5 fruit fly cellular contexts compared by ENCODE assay signal in genomic region chr3L:1569162-1569965, dm6.
TF ChIP-seq lines count a peak whose summit lies in the region.

Gene Tmep, plus strand, starts transcription at chr3L:1569181.

- no peak for TF ChIP-seq CTCF in whole organism, embryonic (GFP tag; optimal IDR thresholded peaks at IDR 0.05; lab: Kevin White, UChicago)

TF ChIP-seq in whole organism, adult, 20 proteins besides CTCF, POLR2A, EP300 and RAD21:
- TF ChIP-seq CG5204 (GFP tag; optimal IDR thresholded peaks at IDR 0.05; lab: Kevin White, UChicago) (no peak), cic (GFP tag; optimal IDR thresholded peaks at IDR 0.05; lab: Kevin White, UChicago) (peak; percentile 63), Hr96 (GFP tag; optimal IDR thresholded peaks at IDR 0.05; lab: Kevin White, UChicago) (no peak), CG12768 (GFP tag; optimal IDR thresholded peaks at IDR 0.05; lab: Kevin White, UChicago) (no peak), Mnt (GFP tag; optimal IDR thresholded peaks at IDR 0.05; lab: Kevin White, UChicago) (peak; percentile 5), cnc (optimal IDR thresholded peaks at IDR 0.05; lab: Kevin White, UChicago) (no peak), Crg-1 (GFP tag; optimal IDR thresholded peaks at IDR 0.05; lab: Kevin White, UChicago) (no peak), CG7101 (tag; optimal IDR thresholded peaks at IDR 0.05; lab: Kevin White, UChicago) (no peak), CG14711 (tag; optimal IDR thresholded peaks at IDR 0.05; lab: Kevin White, UChicago) (no peak), toe (GFP tag; optimal IDR thresholded peaks at IDR 0.05; lab: Kevin White, UChicago) (no peak), kay (GFP tag; lab: Kevin White, UChicago; ENCODE audit: borderline replicate concordance) (no peak), tj (GFP tag; optimal IDR thresholded peaks at IDR 0.05; lab: Kevin White, UChicago) (peak; percentile 61)
TF ChIP-seq in whole organism, adult: peak in this region for 3.

TF ChIP-seq in whole organism, embryonic, 481 proteins besides CTCF, POLR2A, EP300 and RAD21 (continues in another document):
- no peak for TF ChIP-seq ac (GFP tag; optimal IDR thresholded peaks at IDR 0.05; lab: Kevin White, UChicago)
- no peak for TF ChIP-seq dmrt11E (tag; optimal IDR thresholded peaks at IDR 0.05; lab: Kevin White, UChicago)
- no peak for TF ChIP-seq Oaz (GFP tag; IDR thresholded peaks at IDR 0.05; lab: Robert Waterston, UW)
- no peak for TF ChIP-seq CG9876 (GFP tag; optimal IDR thresholded peaks at IDR 0.05; lab: Kevin White, UChicago)
- TF ChIP-seq CG16863 (GFP tag; optimal IDR thresholded peaks at IDR 0.05; lab: Kevin White, UChicago) = no peak
- TF ChIP-seq Jarid2 (GFP tag; optimal IDR thresholded peaks at IDR 0.05; lab: Kevin White, UChicago) = peak; percentile 48
- TF ChIP-seq stc (GFP tag; IDR thresholded peaks at IDR 0.05; lab: Robert Waterston, UW) = no peak
- no peak for TF ChIP-seq sisA (GFP tag; IDR thresholded peaks at IDR 0.05; lab: Robert Waterston, UW)
- TF ChIP-seq B-H2 (GFP tag; optimal IDR thresholded peaks at IDR 0.05; lab: Kevin White, UChicago) = no peak
- no peak for TF ChIP-seq CG10366 (GFP tag; IDR thresholded peaks at IDR 0.05; lab: Robert Waterston, UW)
- TF ChIP-seq CG8281 (tag; optimal IDR thresholded peaks at IDR 0.05; lab: Kevin White, UChicago) = no peak
- TF ChIP-seq CG15011 (GFP tag; optimal IDR thresholded peaks at IDR 0.05; lab: Kevin White, UChicago) = no peak
- no peak for TF ChIP-seq CG1832 (GFP tag; optimal IDR thresholded peaks at IDR 0.05; lab: Kevin White, UChicago)
- TF ChIP-seq disco-r (GFP tag; optimal IDR thresholded peaks at IDR 0.05; lab: Kevin White, UChicago) = no peak
- no peak for TF ChIP-seq Sox100B (GFP tag; optimal IDR thresholded peaks at IDR 0.05; lab: Kevin White, UChicago)
- TF ChIP-seq dmrt99B (tag; optimal IDR thresholded peaks at IDR 0.05; lab: Kevin White, UChicago) = no peak
- TF ChIP-seq CG11723 (GFP tag; optimal IDR thresholded peaks at IDR 0.05; lab: Kevin White, UChicago) = no peak
- peak; percentile 74 for TF ChIP-seq MESR4 (GFP tag; optimal IDR thresholded peaks at IDR 0.05; lab: Kevin White, UChicago)
- no peak for TF ChIP-seq CG11696 (GFP tag; IDR thresholded peaks at IDR 0.05; lab: Robert Waterston, UW)
- peak; percentile 45 for TF ChIP-seq CG7271 (tag; optimal IDR thresholded peaks at IDR 0.05; lab: Kevin White, UChicago)
- TF ChIP-seq en (GFP tag; optimal IDR thresholded peaks at IDR 0.05; lab: Kevin White, UChicago) = no peak

TF ChIP-seq in whole organism, prepupa, 60 proteins besides CTCF, POLR2A, EP300 and RAD21 (continues in another document):
- TF ChIP-seq CG3032 (tag; optimal IDR thresholded peaks at IDR 0.05; lab: Kevin White, UChicago) = no peak
- TF ChIP-seq eg (GFP tag; IDR thresholded peaks at IDR 0.05; lab: Robert Waterston, UW) = peak; percentile 2; the same call in 1 of the 3 replicates
- peak; percentile 57 for TF ChIP-seq Eip78C (GFP tag; lab: Kevin White, UChicago)
- TF ChIP-seq Ets96B (tag; optimal IDR thresholded peaks at IDR 0.05; lab: Kevin White, UChicago) = no peak
- TF ChIP-seq pdm3 (GFP tag; optimal IDR thresholded peaks at IDR 0.05; lab: Kevin White, UChicago) = no peak
- TF ChIP-seq spab (GFP tag; optimal IDR thresholded peaks at IDR 0.05; lab: Kevin White, UChicago) = no peak
- no peak for TF ChIP-seq Hr39 (GFP tag; optimal IDR thresholded peaks at IDR 0.05; lab: Kevin White, UChicago)
- TF ChIP-seq vri (GFP tag; optimal IDR thresholded peaks at IDR 0.05; lab: Kevin White, UChicago) = peak; percentile 66
- no peak for TF ChIP-seq net (GFP tag; optimal IDR thresholded peaks at IDR 0.05; lab: Kevin White, UChicago)
- no peak for TF ChIP-seq Smox (GFP tag; optimal IDR thresholded peaks at IDR 0.05; lab: Kevin White, UChicago)
- no peak for TF ChIP-seq Hr4 (GFP tag; optimal IDR thresholded peaks at IDR 0.05; lab: Kevin White, UChicago)
- no peak for TF ChIP-seq achi (GFP tag; optimal IDR thresholded peaks at IDR 0.05; lab: Kevin White, UChicago)
- TF ChIP-seq CG3919 (GFP tag; optimal IDR thresholded peaks at IDR 0.05; lab: Kevin White, UChicago) = peak; percentile 15
- TF ChIP-seq CG8632 (GFP tag; optimal IDR thresholded peaks at IDR 0.05; lab: Kevin White, UChicago) = peak; percentile 15
- TF ChIP-seq Eip93F (GFP tag; optimal IDR thresholded peaks at IDR 0.05; lab: Kevin White, UChicago) = peak; percentile 10
- TF ChIP-seq dac (GFP tag; optimal IDR thresholded peaks at IDR 0.05; lab: Kevin White, UChicago) = no peak
- no peak for TF ChIP-seq CG15336 (GFP tag; IDR thresholded peaks at IDR 0.05; lab: Robert Waterston, UW)
- TF ChIP-seq ss (GFP tag; optimal IDR thresholded peaks at IDR 0.05; lab: Kevin White, UChicago) = peak in 1 of 2 experiments; percentile 22
- no peak for TF ChIP-seq fd85E (GFP tag; optimal IDR thresholded peaks at IDR 0.05; lab: Kevin White, UChicago)
- no peak for TF ChIP-seq Hr38 (GFP tag; optimal IDR thresholded peaks at IDR 0.05; lab: Kevin White, UChicago)
- TF ChIP-seq Gug (GFP tag; IDR thresholded peaks at IDR 0.05; lab: Robert Waterston, UW) = no peak
- TF ChIP-seq Sox14 (GFP tag; optimal IDR thresholded peaks at IDR 0.05; lab: Kevin White, UChicago) = no peak

TF ChIP-seq in whole organism, pupa, 21 proteins besides CTCF, POLR2A, EP300 and RAD21:
- TF ChIP-seq Pif1B (GFP tag; optimal IDR thresholded peaks at IDR 0.05; lab: Kevin White, UChicago) (no peak), CG15710 (tag; optimal IDR thresholded peaks at IDR 0.05; lab: Kevin White, UChicago) (no peak), EcR (GFP tag; optimal IDR thresholded peaks at IDR 0.05; lab: Kevin White, UChicago) (peak; percentile 75)

TF ChIP-seq in whole organism, wandering third instar larva, 38 proteins besides CTCF, POLR2A, EP300 and RAD21:
- TF ChIP-seq OdsH (GFP tag; optimal IDR thresholded peaks at IDR 0.05; lab: Kevin White, UChicago) = peak; percentile 30
- TF ChIP-seq Myc (optimal IDR thresholded peaks at IDR 0.05; lab: Kevin White, UChicago) = peak; percentile 15
- TF ChIP-seq Sp1 (GFP tag; optimal IDR thresholded peaks at IDR 0.05; lab: Kevin White, UChicago) = peak; percentile 22
- peak; percentile 19 for TF ChIP-seq Hr83 (GFP tag; optimal IDR thresholded peaks at IDR 0.05; lab: Kevin White, UChicago; ENCODE audit: poor library complexity, severe bottlenecking)
- no peak for TF ChIP-seq Mio (GFP tag; optimal IDR thresholded peaks at IDR 0.05; lab: Kevin White, UChicago)
- no peak for TF ChIP-seq Rel (GFP tag; optimal IDR thresholded peaks at IDR 0.05; lab: Kevin White, UChicago)
- peak; percentile 85 for TF ChIP-seq Rel (tag; optimal IDR thresholded peaks at IDR 0.05; lab: Kevin White, UChicago)
- no peak for TF ChIP-seq sv (GFP tag; optimal IDR thresholded peaks at IDR 0.05; lab: Kevin White, UChicago)
- TF ChIP-seq h (GFP tag; optimal IDR thresholded peaks at IDR 0.05; lab: Kevin White, UChicago) = no peak
- TF ChIP-seq fru (GFP tag; optimal IDR thresholded peaks at IDR 0.05; lab: Kevin White, UChicago) = peak; percentile 7
TF ChIP-seq in whole organism, wandering third instar larva: peak in this region for 6.
